Fruit fly (Drosophila melanogaster): ENCODE measurements around the gene brwl.
A peak's percentile ranks its signal among the peaks of the same experiment; 100 is the strongest.

brwl gene

DNA sequence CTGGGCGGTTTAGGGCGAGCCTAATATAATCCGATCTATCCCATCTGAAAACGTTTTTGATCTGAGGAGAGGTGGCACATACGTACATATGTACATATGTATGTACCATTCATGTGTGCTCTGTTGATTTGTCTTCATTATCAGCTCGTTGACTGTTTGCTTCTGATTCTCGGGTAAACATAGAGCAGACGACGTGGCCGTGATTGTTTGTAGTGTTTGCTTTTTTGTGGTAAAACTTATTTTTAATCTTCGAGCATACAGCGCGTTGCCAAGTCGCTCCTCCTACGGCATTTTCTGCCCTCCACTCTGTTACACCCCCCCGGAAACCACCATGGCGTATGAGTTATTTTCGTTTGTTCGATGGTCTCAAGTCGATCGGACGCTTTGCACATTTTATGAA is 43.0 kb upstream of the brwl start (continued):
- TF ChIP-seq CG7987 (GFP tag; optimal IDR thresholded peaks at IDR 0.05): peak; percentile 98
- TF ChIP-seq MBD-R2 (GFP tag; IDR thresholded peaks at IDR 0.05): peak; percentile 36; the same call in 1 of the 2 replicates
- no peak for TF ChIP-seq CG2129 (GFP tag; IDR thresholded peaks at IDR 0.05; ENCODE audit: partially characterized antibody)
- TF ChIP-seq Stat92E (GFP tag; optimal IDR thresholded peaks at IDR 0.05): peak in 1 of 3 experiments; percentile 49
- peak; percentile 51 for TF ChIP-seq Hr3 (GFP tag; optimal IDR thresholded peaks at IDR 0.05)
- peak; percentile 85 for TF ChIP-seq fd3F (GFP tag; optimal IDR thresholded peaks at IDR 0.05)
- peak; percentile 78; the same call in 1 of the 2 replicates for TF ChIP-seq HLH3B (GFP tag; IDR thresholded peaks at IDR 0.05)
- TF ChIP-seq CG3281 (GFP tag; optimal IDR thresholded peaks at IDR 0.05): peak; percentile 87
- no peak for TF ChIP-seq amos (GFP tag; IDR thresholded peaks at IDR 0.05; ENCODE audit: partially characterized antibody)
- no peak for TF ChIP-seq CG6791 (GFP tag; IDR thresholded peaks at IDR 0.05; ENCODE audit: partially characterized antibody)
- peak; percentile 68; the same call in 1 of the 2 replicates for TF ChIP-seq CG1024 (GFP tag; IDR thresholded peaks at IDR 0.05)
- TF ChIP-seq BtbVII (GFP tag; optimal IDR thresholded peaks at IDR 0.05): peak; percentile 95
- peak; percentile 91 for TF ChIP-seq eyg (GFP tag; optimal IDR thresholded peaks at IDR 0.05)
- TF ChIP-seq grau (tag; optimal IDR thresholded peaks at IDR 0.05): peak; percentile 69
- TF ChIP-seq MESR4 (GFP tag; optimal IDR thresholded peaks at IDR 0.05): peak; percentile 47
- TF ChIP-seq bowl (GFP tag; IDR thresholded peaks at IDR 0.05): peak; percentile 67
- TF ChIP-seq CG3163 (GFP tag; optimal IDR thresholded peaks at IDR 0.05): peak; percentile 78
- peak; percentile 89 for TF ChIP-seq org-1 (GFP tag; optimal IDR thresholded peaks at IDR 0.05)
- TF ChIP-seq Oli (tag; optimal IDR thresholded peaks at IDR 0.05): peak; percentile 30
- peak; percentile 66 for TF ChIP-seq trh (GFP tag; optimal IDR thresholded peaks at IDR 0.05)
- peak; percentile 90 for TF ChIP-seq CG8089 (GFP tag; optimal IDR thresholded peaks at IDR 0.05)
- peak; percentile 11; the same call in 1 of the 3 replicates for TF ChIP-seq row (GFP tag; IDR thresholded peaks at IDR 0.05)
- peak; percentile 98 for TF ChIP-seq CG6813 (GFP tag; optimal IDR thresholded peaks at IDR 0.05)
- TF ChIP-seq CG12071 (GFP tag; optimal IDR thresholded peaks at IDR 0.05): peak; percentile 96
- peak; percentile 83 for TF ChIP-seq CG13424 (tag; optimal IDR thresholded peaks at IDR 0.05)
- TF ChIP-seq CG13624 (GFP tag; optimal IDR thresholded peaks at IDR 0.05): peak; percentile 72
- TF ChIP-seq Optix (GFP tag; IDR thresholded peaks at IDR 0.05): peak; percentile 61; the same call in 2 of the 3 replicates
- TF ChIP-seq dm (GFP tag; optimal IDR thresholded peaks at IDR 0.05): peak; percentile 45
- TF ChIP-seq ranshi (GFP tag; IDR thresholded peaks at IDR 0.05): peak; percentile 80; the same call in 1 of the 2 replicates
- TF ChIP-seq br (optimal IDR thresholded peaks at IDR 0.05): no peak
- peak; percentile 21 for TF ChIP-seq Chrac-16 (GFP tag; optimal IDR thresholded peaks at IDR 0.05)
- TF ChIP-seq CG12769 (tag; optimal IDR thresholded peaks at IDR 0.05): peak; percentile 93
- TF ChIP-seq Nf-YC (tag; optimal IDR thresholded peaks at IDR 0.05): peak; percentile 63
- TF ChIP-seq Dek (tag; optimal IDR thresholded peaks at IDR 0.05): peak; percentile 64
- peak; percentile 90 for TF ChIP-seq CG1529 (GFP tag; optimal IDR thresholded peaks at IDR 0.05)
- peak; percentile 93 for TF ChIP-seq bab2 (GFP tag; optimal IDR thresholded peaks at IDR 0.05)
- peak; percentile 51; the same call in 1 of the 2 replicates for TF ChIP-seq Ptx1 (GFP tag; IDR thresholded peaks at IDR 0.05)
- TF ChIP-seq CG7839 (tag; optimal IDR thresholded peaks at IDR 0.05): peak; percentile 52
- TF ChIP-seq Hey (tag; optimal IDR thresholded peaks at IDR 0.05): peak; percentile 91
- TF ChIP-seq chinmo (GFP tag; IDR thresholded peaks at IDR 0.05; ENCODE audit: partially characterized antibody): peak; percentile 89; the same call in 3 of the 4 replicates
- TF ChIP-seq Med (GFP tag): peak; percentile 97
- TF ChIP-seq cad (GFP tag; optimal IDR thresholded peaks at IDR 0.05): no peak
- TF ChIP-seq H2.0 (GFP tag; IDR thresholded peaks at IDR 0.05): peak; percentile 81
- TF ChIP-seq Nf-YA (GFP tag; IDR thresholded peaks at IDR 0.05): peak; percentile 73
- TF ChIP-seq nerfin-1 (tag; optimal IDR thresholded peaks at IDR 0.05): peak; percentile 85
- TF ChIP-seq her (GFP tag; optimal IDR thresholded peaks at IDR 0.05): peak; percentile 91
- peak; percentile 26 for TF ChIP-seq ind (GFP tag; optimal IDR thresholded peaks at IDR 0.05)
- TF ChIP-seq scrt (GFP tag; optimal IDR thresholded peaks at IDR 0.05): peak; percentile 82
- TF ChIP-seq CG6272 (GFP tag; IDR thresholded peaks at IDR 0.05): no peak
- TF ChIP-seq CG8944 (GFP tag; optimal IDR thresholded peaks at IDR 0.05): peak; percentile 80
- peak; percentile 92 for TF ChIP-seq CG33213 (GFP tag; optimal IDR thresholded peaks at IDR 0.05)
